Worm (Caenorhabditis elegans): ENCODE measurements around the gene set-12.

The set-12 gene

DNA sequence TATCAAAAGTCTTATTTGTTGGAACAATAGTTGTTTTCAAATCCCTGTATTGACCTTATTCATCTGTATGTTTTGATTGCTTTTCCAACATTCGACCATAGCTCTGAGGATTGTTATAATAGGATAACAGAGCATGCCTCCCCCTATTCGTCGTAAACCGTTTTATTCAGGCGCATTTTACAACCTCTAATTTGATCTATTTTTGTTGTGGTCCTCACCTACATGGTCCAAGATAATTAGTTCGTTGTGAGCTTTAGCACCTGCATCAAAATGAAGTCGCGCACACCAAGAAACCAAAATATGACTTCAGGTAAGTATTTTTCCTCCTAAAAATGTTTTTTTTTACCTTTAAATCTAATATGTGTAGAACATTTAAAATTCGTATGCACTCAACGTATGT, 16.7 kb upstream of the set-12 start, which contains the start of gene deg-1:
Gene deg-1 (plus strand): TSS at position 301 of the 400 bp plus-strand sequence.
- no peak for TF ChIP-seq B0310.2 (tag; optimal IDR thresholded peaks at IDR 0.05)
- no peak for TF ChIP-seq hnd-1 (tag; optimal IDR thresholded peaks at IDR 0.05)
- TF ChIP-seq hmg-4 (GFP tag; optimal IDR thresholded peaks at IDR 0.05) = no peak
- no peak for TF ChIP-seq flt-1 (GFP tag; IDR thresholded peaks at IDR 0.05)
- no peak for TF ChIP-seq pes-1 (GFP tag; IDR thresholded peaks at IDR 0.05)
- TF ChIP-seq ceh-36 (tag; optimal IDR thresholded peaks at IDR 0.05) = no peak
- TF ChIP-seq ceh-13 (GFP tag; optimal IDR thresholded peaks at IDR 0.05) = no peak
- TF ChIP-seq scrt-1 (GFP tag; IDR thresholded peaks at IDR 0.05) = no peak
- TF ChIP-seq sea-1 (GFP tag; conservative IDR thresholded peaks at IDR 0.05) = no peak
- TF ChIP-seq ets-7 (tag; optimal IDR thresholded peaks at IDR 0.05) = no peak
- no peak for TF ChIP-seq ama-1 (optimal IDR thresholded peaks at IDR 0.05)
- no peak for TF ChIP-seq hmbx-1 (tag; optimal IDR thresholded peaks at IDR 0.05)
- TF ChIP-seq tra-4 (tag; optimal IDR thresholded peaks at IDR 0.05) = no peak
- TF ChIP-seq tbx-11 (GFP tag; IDR thresholded peaks at IDR 0.05) = no peak
- TF ChIP-seq tbx-37 (GFP tag; conservative IDR thresholded peaks at IDR 0.05) = no peak
- no peak for TF ChIP-seq F13C5.2 (tag; optimal IDR thresholded peaks at IDR 0.05)
- no peak for TF ChIP-seq aly-1 (tag; optimal IDR thresholded peaks at IDR 0.05)

DNA sequence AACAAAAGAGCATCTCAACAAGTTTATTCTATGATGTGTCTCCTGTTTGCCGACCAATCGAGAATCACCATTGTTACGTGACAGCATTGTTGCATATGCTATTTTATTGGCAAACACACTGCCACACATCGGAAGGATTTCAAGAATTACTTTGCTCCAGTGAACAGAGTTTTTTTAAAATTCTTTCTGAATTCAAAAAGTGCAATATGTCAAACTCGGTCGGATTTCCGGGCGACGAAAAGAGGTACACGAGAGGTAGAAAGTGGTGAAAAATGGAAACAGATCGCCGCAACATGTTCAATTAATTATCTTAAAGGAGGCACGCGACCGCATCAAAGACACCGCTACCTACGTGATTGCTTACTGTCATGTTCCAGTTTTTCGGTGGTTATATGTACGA, 14.0 kb upstream of the set-12 start:
- TF ChIP-seq sea-1 (GFP tag; conservative IDR thresholded peaks at IDR 0.05) (no peak), ets-7 (tag; optimal IDR thresholded peaks at IDR 0.05) (no peak), hmg-4 (GFP tag; optimal IDR thresholded peaks at IDR 0.05) (no peak), hmbx-1 (tag; optimal IDR thresholded peaks at IDR 0.05) (no peak), tbx-11 (GFP tag; IDR thresholded peaks at IDR 0.05) (no peak), scrt-1 (GFP tag; IDR thresholded peaks at IDR 0.05) (no peak), F13C5.2 (tag; optimal IDR thresholded peaks at IDR 0.05) (no peak), ceh-36 (tag; optimal IDR thresholded peaks at IDR 0.05) (no peak), hnd-1 (tag; optimal IDR thresholded peaks at IDR 0.05) (no peak), tbx-37 (GFP tag; conservative IDR thresholded peaks at IDR 0.05) (no peak), pes-1 (GFP tag; IDR thresholded peaks at IDR 0.05) (no peak), flt-1 (GFP tag; IDR thresholded peaks at IDR 0.05) (no peak), aly-1 (tag; optimal IDR thresholded peaks at IDR 0.05) (no peak)

DNA sequence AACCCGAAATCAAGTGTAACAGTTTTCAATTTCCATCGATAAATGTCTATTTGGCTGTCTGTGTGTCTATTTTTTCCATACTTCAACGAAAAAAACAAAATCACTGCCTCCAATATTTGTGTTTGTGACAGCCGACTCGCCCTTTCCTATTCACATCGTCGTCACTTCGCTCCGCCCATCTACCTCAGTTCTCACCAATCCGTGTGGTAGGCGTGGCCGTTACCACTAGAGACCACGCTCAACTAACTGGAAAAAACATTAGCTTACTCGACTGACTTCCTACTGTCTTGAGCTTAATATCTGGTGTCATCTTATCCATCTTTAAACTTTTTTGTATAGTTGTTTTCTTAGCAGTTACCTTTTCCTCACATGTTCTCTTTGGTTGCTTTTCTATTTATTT, 9.3 kb upstream of the set-12 start:
- no peak for TF ChIP-seq tra-4 (tag; optimal IDR thresholded peaks at IDR 0.05)
- no peak for TF ChIP-seq tbx-11 (GFP tag; IDR thresholded peaks at IDR 0.05)
- TF ChIP-seq ceh-36 (tag; optimal IDR thresholded peaks at IDR 0.05) = no peak
- TF ChIP-seq aly-1 (tag; optimal IDR thresholded peaks at IDR 0.05) = no peak
- TF ChIP-seq F13C5.2 (tag; optimal IDR thresholded peaks at IDR 0.05) = no peak
- no peak for TF ChIP-seq ceh-13 (GFP tag; optimal IDR thresholded peaks at IDR 0.05)
- TF ChIP-seq ets-7 (tag; optimal IDR thresholded peaks at IDR 0.05) = no peak
- no peak for TF ChIP-seq hnd-1 (tag; optimal IDR thresholded peaks at IDR 0.05)
- no peak for TF ChIP-seq tbx-37 (GFP tag; conservative IDR thresholded peaks at IDR 0.05)
- no peak for TF ChIP-seq hmbx-1 (tag; optimal IDR thresholded peaks at IDR 0.05)
- no peak for TF ChIP-seq pes-1 (GFP tag; IDR thresholded peaks at IDR 0.05)
- no peak for TF ChIP-seq sea-1 (GFP tag; conservative IDR thresholded peaks at IDR 0.05)
- no peak for TF ChIP-seq flt-1 (GFP tag; IDR thresholded peaks at IDR 0.05)
- no peak for TF ChIP-seq B0310.2 (tag; optimal IDR thresholded peaks at IDR 0.05)
- TF ChIP-seq scrt-1 (GFP tag; IDR thresholded peaks at IDR 0.05) = no peak
- TF ChIP-seq ama-1 (optimal IDR thresholded peaks at IDR 0.05) = no peak
- TF ChIP-seq hmg-4 (GFP tag; optimal IDR thresholded peaks at IDR 0.05) = no peak

DNA sequence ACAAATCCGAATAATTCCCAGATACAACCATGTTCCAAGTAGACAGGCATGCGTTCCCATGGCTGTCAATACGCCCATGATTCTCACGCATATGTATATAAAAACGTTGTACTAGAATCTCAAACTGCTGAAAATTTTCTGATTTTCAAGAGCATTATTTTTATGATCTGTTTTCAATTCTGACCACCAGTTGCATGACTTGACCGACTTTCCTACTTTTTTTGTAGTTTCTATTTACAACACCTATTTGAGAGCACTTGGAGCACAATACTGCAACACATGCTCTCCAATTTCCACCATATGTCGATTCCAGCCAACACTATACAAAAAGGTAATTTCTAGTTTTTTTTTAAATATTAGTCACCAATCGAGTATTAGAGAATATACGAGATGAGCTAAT, 7.9 kb upstream of the set-12 start, which contains the start of gene ref-2:
Gene ref-2 (plus strand): TSS at position 301 of the 400 bp plus-strand sequence.
- TF ChIP-seq pes-1 (GFP tag; IDR thresholded peaks at IDR 0.05) = no peak
- TF ChIP-seq tbx-37 (GFP tag; conservative IDR thresholded peaks at IDR 0.05) = no peak
- TF ChIP-seq hmbx-1 (tag; optimal IDR thresholded peaks at IDR 0.05) = no peak
- no peak for TF ChIP-seq scrt-1 (GFP tag; IDR thresholded peaks at IDR 0.05)
- TF ChIP-seq ceh-36 (tag; optimal IDR thresholded peaks at IDR 0.05) = no peak
- no peak for TF ChIP-seq B0310.2 (tag; optimal IDR thresholded peaks at IDR 0.05)
- no peak for TF ChIP-seq ama-1 (optimal IDR thresholded peaks at IDR 0.05)
- TF ChIP-seq hnd-1 (tag; optimal IDR thresholded peaks at IDR 0.05) = no peak
- no peak for TF ChIP-seq ets-7 (tag; optimal IDR thresholded peaks at IDR 0.05)
- no peak for TF ChIP-seq ceh-13 (GFP tag; optimal IDR thresholded peaks at IDR 0.05)
- no peak for TF ChIP-seq aly-1 (tag; optimal IDR thresholded peaks at IDR 0.05)

DNA sequence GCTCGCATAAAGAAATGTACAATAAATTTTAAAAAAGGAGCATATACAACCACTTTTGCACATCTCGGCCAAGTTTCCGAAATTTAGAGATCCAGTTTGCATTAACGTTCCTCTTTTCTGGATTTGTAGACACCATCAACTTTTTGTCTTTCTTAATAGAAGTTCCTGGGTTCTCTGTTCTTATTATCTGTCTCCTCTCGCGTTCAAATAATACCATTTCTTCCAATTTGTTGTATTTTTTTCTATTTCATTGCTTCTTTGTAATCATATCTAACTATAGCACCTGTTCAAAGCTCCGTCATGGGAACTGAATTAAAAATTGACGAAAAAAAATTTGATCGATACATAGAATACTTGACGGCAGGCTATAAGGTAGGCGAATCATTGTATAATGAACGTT, 3.3 kb upstream of the set-12 start, which contains the start of gene K09F5.1:
Gene K09F5.1 (plus strand): TSS at position 301 of the 400 bp plus-strand sequence.
- TF ChIP-seq aly-1 (tag; optimal IDR thresholded peaks at IDR 0.05) (no peak), F13C5.2 (tag; optimal IDR thresholded peaks at IDR 0.05) (no peak), flt-1 (GFP tag; IDR thresholded peaks at IDR 0.05) (no peak), tra-4 (tag; optimal IDR thresholded peaks at IDR 0.05) (no peak), hmg-4 (GFP tag; optimal IDR thresholded peaks at IDR 0.05) (no peak)

DNA sequence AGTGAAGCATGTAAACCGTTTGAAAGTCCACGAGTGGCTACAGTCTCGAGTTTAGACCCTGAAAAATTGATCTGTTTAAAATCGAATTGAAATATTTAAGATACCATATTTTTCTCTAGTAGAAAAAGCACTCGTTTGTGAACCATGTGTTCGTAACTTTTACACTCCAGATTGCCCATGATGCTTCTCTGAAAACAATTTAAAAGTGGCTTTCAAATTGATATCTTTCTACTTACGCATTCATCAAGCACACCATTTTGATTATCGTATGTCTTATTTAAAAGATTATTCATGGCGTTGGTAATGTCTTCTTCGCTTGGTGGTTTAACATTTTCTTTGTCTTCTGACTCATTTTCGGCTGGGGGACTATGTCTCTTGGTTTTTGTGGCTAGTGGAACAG, 2.5 kb downstream of the set-12 start:
- TF ChIP-seq F13C5.2 (tag; optimal IDR thresholded peaks at IDR 0.05) (no peak), flt-1 (GFP tag; IDR thresholded peaks at IDR 0.05) (no peak), ceh-36 (tag; optimal IDR thresholded peaks at IDR 0.05) (no peak), scrt-1 (GFP tag; IDR thresholded peaks at IDR 0.05) (no peak), tra-4 (tag; optimal IDR thresholded peaks at IDR 0.05) (no peak), ama-1 (optimal IDR thresholded peaks at IDR 0.05) (no peak), sea-1 (GFP tag; conservative IDR thresholded peaks at IDR 0.05) (no peak), ceh-13 (GFP tag; optimal IDR thresholded peaks at IDR 0.05) (no peak), ets-7 (tag; optimal IDR thresholded peaks at IDR 0.05) (no peak), B0310.2 (tag; optimal IDR thresholded peaks at IDR 0.05) (no peak), pes-1 (GFP tag; IDR thresholded peaks at IDR 0.05) (no peak), tbx-11 (GFP tag; IDR thresholded peaks at IDR 0.05) (no peak), hmg-4 (GFP tag; optimal IDR thresholded peaks at IDR 0.05) (no peak), hmbx-1 (tag; optimal IDR thresholded peaks at IDR 0.05) (no peak)

DNA sequence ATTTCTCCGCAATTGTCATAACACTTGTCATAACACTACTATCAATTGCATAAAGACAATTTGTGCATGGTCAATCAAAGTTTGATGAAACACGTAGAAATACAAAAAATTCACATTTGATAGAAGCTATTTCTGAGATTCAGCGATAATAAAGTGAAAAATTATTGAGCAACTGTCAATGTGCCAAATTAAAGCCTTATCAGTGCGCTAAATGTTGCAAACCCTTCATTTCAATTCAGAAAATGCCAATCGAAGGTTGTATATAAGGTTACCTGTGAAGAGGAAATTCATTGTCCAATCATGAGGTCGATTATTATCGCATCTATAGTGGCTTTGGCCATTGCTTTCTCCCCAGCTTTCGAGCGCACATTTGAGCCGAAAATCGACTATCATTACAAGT, 8.5 kb downstream of the set-12 start, which contains the start of gene vit-1:
Gene vit-1 (plus strand): TSS at position 289 of the 400 bp plus-strand sequence.
- TF ChIP-seq hnd-1 (tag; optimal IDR thresholded peaks at IDR 0.05) (no peak), ama-1 (optimal IDR thresholded peaks at IDR 0.05) (no peak), aly-1 (tag; optimal IDR thresholded peaks at IDR 0.05) (no peak), sea-1 (GFP tag; conservative IDR thresholded peaks at IDR 0.05) (no peak), hmbx-1 (tag; optimal IDR thresholded peaks at IDR 0.05) (no peak), B0310.2 (tag; optimal IDR thresholded peaks at IDR 0.05) (no peak), hmg-4 (GFP tag; optimal IDR thresholded peaks at IDR 0.05) (no peak), tbx-37 (GFP tag; conservative IDR thresholded peaks at IDR 0.05) (no peak), flt-1 (GFP tag; IDR thresholded peaks at IDR 0.05) (no peak), tbx-11 (GFP tag; IDR thresholded peaks at IDR 0.05) (no peak), ets-7 (tag; optimal IDR thresholded peaks at IDR 0.05) (no peak)

Data from whole organism, early embryonic.